Fruit fly (Drosophila melanogaster): ENCODE results near the gene CG14269.
A peak's percentile ranks its signal among the peaks of the same experiment; 100 is the strongest.

DNA sequence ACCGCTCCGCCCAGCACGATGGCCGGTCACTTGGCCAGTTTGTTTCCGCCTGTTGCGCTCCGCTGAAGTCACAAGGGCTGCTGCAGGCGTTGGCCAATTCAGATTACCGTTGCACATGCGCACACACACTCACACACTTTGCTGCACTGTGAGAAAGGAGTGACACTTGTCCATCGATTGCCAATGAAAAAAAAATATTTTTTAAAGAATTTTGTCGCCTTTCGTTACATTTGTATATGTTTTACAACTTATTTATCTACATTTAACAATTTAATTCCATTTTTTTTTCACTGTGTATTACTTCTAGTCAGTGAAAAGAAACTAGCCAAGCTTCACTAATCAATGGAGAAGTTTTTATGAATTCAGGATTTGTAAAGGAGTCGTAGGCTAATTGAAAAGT is 40.4 kb upstream of the CG14269 start:
- peak; percentile 66 for TF ChIP-seq CG10669 (GFP tag; optimal IDR thresholded peaks at IDR 0.05)
- peak; percentile 53 for TF ChIP-seq CG6808 (GFP tag; optimal IDR thresholded peaks at IDR 0.05)
- peak; percentile 50 for TF ChIP-seq fd59A (GFP tag; optimal IDR thresholded peaks at IDR 0.05)
- peak; percentile 41 for TF ChIP-seq Blimp-1 (GFP tag; optimal IDR thresholded peaks at IDR 0.05)
- peak; percentile 48 for TF ChIP-seq CG8319 (GFP tag; optimal IDR thresholded peaks at IDR 0.05)
- TF ChIP-seq CG15336 (GFP tag; IDR thresholded peaks at IDR 0.05), result peak; percentile 80
- TF ChIP-seq CG1621 (tag; optimal IDR thresholded peaks at IDR 0.05), result peak; percentile 57
- peak; percentile 63 for TF ChIP-seq Gug (GFP tag; IDR thresholded peaks at IDR 0.05)
- TF ChIP-seq CG8632 (GFP tag; optimal IDR thresholded peaks at IDR 0.05), result peak; percentile 68
- TF ChIP-seq CG10631 (GFP tag; optimal IDR thresholded peaks at IDR 0.05), result peak; percentile 75
- TF ChIP-seq salr (GFP tag; optimal IDR thresholded peaks at IDR 0.05), result peak; percentile 23 to 70
